Fruit fly (Drosophila melanogaster) whole organism, embryonic: Measurements from ENCODE around the gene dmrt11E.
A peak's percentile ranks its signal among the peaks of the same experiment; 100 is the strongest.

Experiments
- ATbp ChIP-seq: fragments of 200-800 bp; sonication (Bioruptor generic); optimal IDR thresholded peaks from 2 replicates; lab custom pipeline; 2017; ENCODE audit warnings: missing biosample characterization, mild to moderate bottlenecking, missing genetic modification characterization, missing genetic modification reagents
- B-H1 ChIP-seq: fragments of 200-800 bp; sonication (Bioruptor generic); IDR thresholded peaks from 3 replicates; pipeline ENCODE4 v1.3.6; 2022; ENCODE audit warnings: missing biosample characterization, missing genetic modification characterization
- BtbVII ChIP-seq: fragments of 200-800 bp; sonication (Bioruptor generic); optimal IDR thresholded peaks from 3 replicates; lab custom pipeline; 2017; ENCODE audit warnings: missing biosample characterization, mild to moderate bottlenecking, missing genetic modification characterization
- CG1024 ChIP-seq: fragments of 200-800 bp; sonication (Bioruptor generic); IDR thresholded peaks from 2 replicates; pipeline ENCODE4 v1.3.6; 2022; ENCODE audit warnings: missing biosample characterization, missing genetic modification characterization
- CG10366 ChIP-seq: fragments of 200-800 bp; sonication (Bioruptor generic); IDR thresholded peaks from 2 replicates; pipeline ENCODE4 v1.3.6; 2022; ENCODE audit warnings: missing biosample characterization, missing genetic modification characterization
- CG11696 ChIP-seq: fragments of 200-800 bp; sonication (Bioruptor generic); IDR thresholded peaks from 2 replicates; pipeline ENCODE4 v1.3.6; 2022; ENCODE audit warnings: missing biosample characterization, missing genetic modification characterization
- CG12155 ChIP-seq: fragments of 200-800 bp; sonication (Bioruptor generic); optimal IDR thresholded peaks from 3 replicates; lab custom pipeline; 2016; ENCODE audit warnings: missing biosample characterization, missing genetic modification characterization
- CG1233 ChIP-seq: fragments of 200-800 bp; sonication (Bioruptor generic); optimal IDR thresholded peaks from 4 replicates; lab custom pipeline; 2018; ENCODE audit warnings: missing biosample characterization, mild to moderate bottlenecking, missing genetic modification characterization
- CG12769 ChIP-seq: fragments of 200-800 bp; sonication (Bioruptor generic); optimal IDR thresholded peaks from 2 replicates; lab custom pipeline; 2019; ENCODE audit warnings: missing biosample characterization, mild to moderate bottlenecking, missing genetic modification characterization, moderate library complexity
- CG12942 ChIP-seq: fragments of 200-800 bp; sonication (Bioruptor generic); optimal IDR thresholded peaks from 3 replicates; lab custom pipeline; 2016; ENCODE audit warnings: missing biosample characterization, missing genetic modification characterization
- CG13123 ChIP-seq: fragments of 200-800 bp; sonication (Bioruptor generic); optimal IDR thresholded peaks from 2 replicates; lab custom pipeline; 2016; ENCODE audit warnings: missing biosample characterization, missing genetic modification characterization
- CG13424 ChIP-seq: fragments of 200-800 bp; sonication (Bioruptor generic); optimal IDR thresholded peaks from 2 replicates; lab custom pipeline; 2019; ENCODE audit warnings: missing biosample characterization, mild to moderate bottlenecking, missing genetic modification characterization, moderate library complexity
- CG13624 ChIP-seq: fragments of 200-800 bp; sonication (Bioruptor generic); optimal IDR thresholded peaks from 2 replicates; lab custom pipeline; 2016; ENCODE audit warnings: missing biosample characterization, missing genetic modification characterization
- CG14710 ChIP-seq: fragments of 200-800 bp; sonication (Bioruptor generic); optimal IDR thresholded peaks from 3 replicates; lab custom pipeline; 2019; ENCODE audit warnings: missing biosample characterization, mild to moderate bottlenecking, missing genetic modification characterization, moderate library complexity
- CG17361 ChIP-seq: fragments of 200-800 bp; sonication (Bioruptor generic); IDR thresholded peaks from 3 replicates; pipeline ENCODE4 v1.3.6; 2022; ENCODE audit warnings: missing biosample characterization, missing genetic modification characterization
- CG18011 ChIP-seq: fragments of 200-800 bp; sonication (Bioruptor generic); optimal IDR thresholded peaks from 2 replicates; lab custom pipeline; 2017; ENCODE audit warnings: missing biosample characterization, missing genetic modification characterization, mild to moderate bottlenecking, moderate library complexity, missing genotype
- CG18764 ChIP-seq: fragments of 200-800 bp; sonication (Bioruptor generic); optimal IDR thresholded peaks from 3 replicates; lab custom pipeline; 2016; ENCODE audit warnings: missing biosample characterization, missing genetic modification characterization
- CG2875 ChIP-seq: fragments of 200-800 bp; sonication (Bioruptor generic); optimal IDR thresholded peaks from 2 replicates; lab custom pipeline; 2017; ENCODE audit warnings: missing biosample characterization, mild to moderate bottlenecking, missing genetic modification characterization, missing genetic modification reagents
- CG31224 ChIP-seq: fragments of 200-800 bp; sonication (Bioruptor generic); IDR thresholded peaks from 2 replicates; pipeline ENCODE4 v1.3.6; 2022; ENCODE audit warnings: missing biosample characterization, missing genetic modification characterization
- CG3163 ChIP-seq: fragments of 200-800 bp; sonication (Bioruptor generic); optimal IDR thresholded peaks from 3 replicates; lab custom pipeline; 2016; ENCODE audit warnings: missing biosample characterization, missing genetic modification characterization
- CG3281 ChIP-seq: fragments of 200-800 bp; sonication (Bioruptor generic); optimal IDR thresholded peaks from 3 replicates; lab custom pipeline; 2017; ENCODE audit warnings: missing biosample characterization, mild to moderate bottlenecking, missing genetic modification characterization
- CG34376 ChIP-seq: fragments of 200-800 bp; sonication (Bioruptor generic); optimal IDR thresholded peaks from 2 replicates; lab custom pipeline; 2018; ENCODE audit warnings: missing biosample characterization, mild to moderate bottlenecking, missing genetic modification characterization
- CG4854 ChIP-seq: fragments of 200-800 bp; sonication (Bioruptor generic); optimal IDR thresholded peaks from 2 replicates; lab custom pipeline; 2016; ENCODE audit warnings: missing biosample characterization, missing genetic modification characterization, inconsistent platforms
- CG6654 ChIP-seq: fragments of 200-800 bp; sonication (Bioruptor generic); optimal IDR thresholded peaks from 2 replicates; lab custom pipeline; 2017; ENCODE audit warnings: missing biosample characterization, mild to moderate bottlenecking, missing genetic modification characterization
- CG8359 ChIP-seq: fragments of 200-800 bp; sonication (Bioruptor generic); optimal IDR thresholded peaks from 2 replicates; lab custom pipeline; 2017; ENCODE audit warnings: missing biosample characterization, mild to moderate bottlenecking, missing genetic modification characterization, borderline replicate concordance
- CG8478 ChIP-seq: fragments of >200 bp; optimal IDR thresholded peaks from 2 replicates; lab custom pipeline; 2018
- CG9215 ChIP-seq: fragments of 200-800 bp; sonication (Bioruptor generic); IDR thresholded peaks from 2 replicates; pipeline ENCODE4 v1.3.6; 2022; ENCODE audit warnings: missing biosample characterization, missing genetic modification characterization
- Drgx ChIP-seq: fragments of 200-800 bp; sonication (Bioruptor generic); IDR thresholded peaks from 2 replicates; pipeline ENCODE4 v1.3.6; 2022; ENCODE audit warnings: missing biosample characterization, missing genetic modification characterization
- Fer3 ChIP-seq: fragments of 200-800 bp; sonication (Bioruptor generic); optimal IDR thresholded peaks from 2 replicates; lab custom pipeline; 2018; ENCODE audit warnings: missing biosample characterization, mild to moderate bottlenecking, missing genetic modification characterization, moderate library complexity
- H2.0 ChIP-seq: fragments of 200-800 bp; sonication (Bioruptor generic); IDR thresholded peaks from 2 replicates; pipeline ENCODE4 v1.3.6; 2022; ENCODE audit warnings: missing biosample characterization, missing genetic modification characterization
- Hey ChIP-seq: fragments of 200-800 bp; sonication (Bioruptor generic); optimal IDR thresholded peaks from 3 replicates; lab custom pipeline; 2018; ENCODE audit warnings: missing biosample characterization, mild to moderate bottlenecking, missing genetic modification characterization
- MESR4 ChIP-seq: fragments of 200-800 bp; sonication (Bioruptor generic); optimal IDR thresholded peaks from 2 replicates; lab custom pipeline; 2018; ENCODE audit warnings: missing biosample characterization, mild to moderate bottlenecking, missing genetic modification characterization, moderate library complexity
- Nf-YA ChIP-seq: fragments of 200-800 bp; sonication (Bioruptor generic); IDR thresholded peaks from 2 replicates; pipeline ENCODE4 v1.3.6; 2022; ENCODE audit warnings: missing biosample characterization, missing genetic modification characterization
- Nf-YC ChIP-seq: fragments of 200-800 bp; optimal IDR thresholded peaks from 3 replicates; lab custom pipeline; 2019; ENCODE audit warnings: missing biosample characterization, mild to moderate bottlenecking, missing genetic modification characterization, moderate library complexity
- NfI ChIP-seq: fragments of 200-800 bp; sonication (Bioruptor generic); optimal IDR thresholded peaks from 3 replicates; lab custom pipeline; 2018; ENCODE audit warnings: missing biosample characterization, mild to moderate bottlenecking, missing genetic modification characterization, moderate library complexity
- Sry-δ ChIP-seq: fragments of 200-800 bp; sonication (Bioruptor generic); optimal IDR thresholded peaks from 2 replicates; lab custom pipeline; 2016; ENCODE audit warnings: missing biosample characterization, missing genetic modification characterization
- YL-1 ChIP-seq: fragments of 200-800 bp; sonication (Bioruptor generic); optimal IDR thresholded peaks from 3 replicates; lab custom pipeline; 2017; ENCODE audit warnings: missing biosample characterization, mild to moderate bottlenecking, missing genetic modification characterization
- ara ChIP-seq: fragments of 200-800 bp; sonication (Bioruptor generic); IDR thresholded peaks from 2 replicates; pipeline ENCODE4 v1.3.6; 2022; ENCODE audit warnings: missing biosample characterization, missing genetic modification characterization
- bsh ChIP-seq, 2 experiments: fragments of 200-800 bp; sonication (Bioruptor generic); optimal IDR thresholded peaks; 2 replicates each; lab custom pipeline; 2017 to 2018; ENCODE audit warnings: mild to moderate bottlenecking in 2 of 2, missing biosample characterization in 2 of 2, missing genetic modification characterization in 2 of 2, moderate library complexity in 1 of 2
- ci ChIP-seq: fragments of 200-800 bp; sonication (Bioruptor generic); IDR thresholded peaks from 3 replicates; pipeline ENCODE4 v1.3.6; 2022; ENCODE audit warnings: missing biosample characterization, missing genetic modification characterization
- crp ChIP-seq, 2 experiments: fragments of 200-800 bp; sonication (Bioruptor generic); optimal IDR thresholded peaks; 2 replicates in 1 of 2; 3 replicates in 1 of 2; lab custom pipeline; 2017; ENCODE audit warnings: missing biosample characterization in 2 of 2, missing genetic modification characterization in 2 of 2, mild to moderate bottlenecking in 1 of 2, moderate library complexity in 1 of 2
- dmrt99B ChIP-seq: fragments of 200-800 bp; sonication (Bioruptor generic); optimal IDR thresholded peaks from 2 replicates; lab custom pipeline; 2018; ENCODE audit warnings: missing biosample characterization, mild to moderate bottlenecking, missing genetic modification characterization, moderate library complexity
- fd3F ChIP-seq: fragments of 200-800 bp; sonication (Bioruptor generic); optimal IDR thresholded peaks from 2 replicates; lab custom pipeline; 2018; ENCODE audit warnings: missing biosample characterization, mild to moderate bottlenecking, missing genetic modification characterization, moderate library complexity
- gro ChIP-seq: fragments of 200-800 bp; sonication (Bioruptor generic); optimal IDR thresholded peaks from 2 replicates; lab custom pipeline; 2016; ENCODE audit warnings: missing biosample characterization, missing genetic modification characterization
- pzg ChIP-seq: fragments of 200-800 bp; sonication (Bioruptor generic); optimal IDR thresholded peaks from 3 replicates; lab custom pipeline; 2018; ENCODE audit warnings: missing biosample characterization, mild to moderate bottlenecking, missing genetic modification characterization, moderate library complexity
- run ChIP-seq: fragments of 200-800 bp; sonication (Bioruptor generic); optimal IDR thresholded peaks from 3 replicates; lab custom pipeline; 2018; ENCODE audit warnings: missing biosample characterization, mild to moderate bottlenecking, missing genetic modification characterization
- sens-2 ChIP-seq: fragments of 200-800 bp; sonication (Bioruptor generic); IDR thresholded peaks from 2 replicates; pipeline ENCODE4 v1.3.6; 2022; ENCODE audit warnings: missing biosample characterization, missing genetic modification characterization
- stwl ChIP-seq: fragments of 200-800 bp; sonication (Bioruptor generic); optimal IDR thresholded peaks from 3 replicates; lab custom pipeline; 2018; ENCODE audit warnings: missing biosample characterization, mild to moderate bottlenecking, missing genetic modification characterization, moderate library complexity
- tll ChIP-seq, 2 experiments: fragments of 200-800 bp in 1 of 2; fragments of >200 bp in 1 of 2; sonication (Bioruptor generic) in 1 of 2; optimal IDR thresholded peaks; 2 replicates each; lab custom pipeline; 2017 to 2019; ENCODE audit warnings: missing biosample characterization in 2 of 2, missing genetic modification characterization in 2 of 2, mild to moderate bottlenecking in 1 of 2, moderate library complexity in 1 of 2
- z ChIP-seq: fragments of 200-800 bp; sonication (Bioruptor generic); IDR thresholded peaks from 3 replicates; pipeline ENCODE4 v1.3.6; 2022; ENCODE audit warnings: missing biosample characterization, missing genetic modification characterization

dmrt11E gene

DNA sequence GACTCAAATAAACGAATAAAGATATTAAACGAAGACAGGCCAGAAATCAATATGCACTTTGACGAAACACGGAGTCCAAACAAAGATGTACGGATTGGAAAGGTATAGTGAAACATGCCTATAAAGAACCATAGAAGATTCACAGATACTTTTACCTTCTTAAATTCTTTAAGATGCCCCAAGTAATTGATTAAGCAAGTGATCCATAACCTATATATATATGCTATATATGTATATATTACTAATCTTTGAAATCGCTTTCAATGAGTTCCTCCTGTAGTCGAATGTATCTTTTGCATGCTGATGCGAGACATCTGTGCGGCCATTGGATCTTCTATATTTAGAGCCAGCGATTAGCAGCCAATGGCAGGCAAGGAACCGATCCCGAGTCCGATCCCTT lies at the start of gene dmrt11E (continued):
- TF ChIP-seq bsh (GFP tag; optimal IDR thresholded peaks at IDR 0.05; lab: Kevin White, UChicago) (peak in 1 of 2 experiments; percentile 88), stwl (peak; percentile 32), Nf-YC (tag; lab: Kevin White, UChicago) (peak; percentile 92), CG34376 (GFP tag; lab: Kevin White, UChicago) (no peak), fd3F (no peak), Sry-δ (GFP tag; lab: Kevin White, UChicago) (no peak), CG10366 (GFP tag; lab: Robert Waterston, UW) (peak; percentile 32; the same call in 1 of the 2 replicates), CG3163 (GFP tag; lab: Kevin White, UChicago) (no peak), gro (no peak), CG13624 (no peak), CG31224 (GFP tag; lab: Robert Waterston, UW) (no peak), CG1024 (GFP tag; lab: Robert Waterston, UW) (peak; percentile 54), tll (GFP tag; optimal IDR thresholded peaks at IDR 0.05; lab: Kevin White, UChicago) (no peak), Hey (tag; lab: Kevin White, UChicago) (no peak), ci (GFP tag; lab: Robert Waterston, UW) (peak; percentile 80), Nf-YA (peak; percentile 41), CG12942 (GFP tag; lab: Kevin White, UChicago) (no peak), CG2875 (GFP tag; lab: Kevin White, UChicago) (peak; percentile 58), H2.0 (GFP tag; lab: Robert Waterston, UW) (peak; percentile 45), CG8478 (no peak), Fer3 (tag; lab: Kevin White, UChicago) (peak; percentile 36), CG12769 (tag; lab: Kevin White, UChicago) (no peak), CG14710 (tag; lab: Kevin White, UChicago) (peak; percentile 75), CG4854 (no peak), CG6654 (GFP tag; lab: Kevin White, UChicago) (no peak), BtbVII (GFP tag; lab: Kevin White, UChicago) (no peak), B-H1 (GFP tag; lab: Robert Waterston, UW) (no peak), CG12155 (peak; percentile 9), YL-1 (no peak), NfI (GFP tag; lab: Kevin White, UChicago) (peak; percentile 8), CG13123 (no peak), CG9215 (GFP tag; lab: Robert Waterston, UW) (0 out of 2 replicates have a peak, but pooled peaks have one; percentile 20), CG18011 (no peak), CG8359 (GFP tag; lab: Kevin White, UChicago) (peak; percentile 36), z (GFP tag; lab: Robert Waterston, UW) (0 out of 3 replicates have a peak, but pooled peaks have one; percentile 16), CG17361 (GFP tag; lab: Robert Waterston, UW) (peak; percentile 74), crp (GFP tag; optimal IDR thresholded peaks at IDR 0.05; lab: Kevin White, UChicago) (no peak), CG18764 (peak; percentile 20), ara (peak; percentile 88), CG1233 (GFP tag; lab: Kevin White, UChicago) (peak; percentile 37), ATbp (GFP tag; lab: Kevin White, UChicago) (peak; percentile 53), pzg (GFP tag; lab: Kevin White, UChicago) (no peak), Drgx (0 out of 2 replicates have a peak, but pooled peaks have one; percentile 12), CG3281 (GFP tag; lab: Kevin White, UChicago) (no peak), CG11696 (GFP tag; lab: Robert Waterston, UW) (0 out of 2 replicates have a peak, but pooled peaks have one; percentile 28), CG13424 (tag; lab: Kevin White, UChicago) (peak; percentile 75), run (no peak), dmrt99B (tag; lab: Kevin White, UChicago) (peak; percentile 78), sens-2 (GFP tag; lab: Robert Waterston, UW) (0 out of 2 replicates have a peak, but pooled peaks have one; percentile 8), MESR4 (GFP tag; lab: Kevin White, UChicago) (no peak)
